Fruit fly (Drosophila melanogaster) whole organism, embryonic: Measurements from ENCODE around the gene CG5498.

ENCODE experiments used
- B-H1 ChIP-seq: fragments of 200-800 bp; sonication (Bioruptor generic); IDR thresholded peaks from 3 replicates; pipeline ENCODE4 v1.3.6; 2022; ENCODE audit warnings: missing biosample characterization, missing genetic modification characterization
- CG10462 ChIP-seq: fragments of 200-800 bp; sonication (Bioruptor generic); optimal IDR thresholded peaks from 2 replicates; lab custom pipeline; 2016; ENCODE audit warnings: missing biosample characterization, missing genetic modification characterization
- CG11504 ChIP-seq: fragments of 200-800 bp; sonication (Bioruptor generic); optimal IDR thresholded peaks from 3 replicates; lab custom pipeline; 2019; ENCODE audit warnings: missing biosample characterization, mild to moderate bottlenecking, missing genetic modification characterization, moderate library complexity
- CG12104 ChIP-seq: fragments of 200-800 bp; sonication (Bioruptor generic); optimal IDR thresholded peaks from 3 replicates; lab custom pipeline; 2016; ENCODE audit warnings: missing biosample characterization, missing genetic modification characterization
- CG12744 ChIP-seq: fragments of 200-800 bp; sonication (Bioruptor generic); optimal IDR thresholded peaks from 2 replicates; lab custom pipeline; 2016; ENCODE audit warnings: missing biosample characterization, missing genetic modification characterization
- CG14710 ChIP-seq: fragments of 200-800 bp; sonication (Bioruptor generic); optimal IDR thresholded peaks from 3 replicates; lab custom pipeline; 2019; ENCODE audit warnings: missing biosample characterization, mild to moderate bottlenecking, missing genetic modification characterization, moderate library complexity
- CG15696 ChIP-seq: fragments of 200-800 bp; sonication (Bioruptor generic); optimal IDR thresholded peaks from 2 replicates; lab custom pipeline; 2019; ENCODE audit warnings: missing biosample characterization, mild to moderate bottlenecking, missing genetic modification characterization, moderate library complexity
- CG17568 ChIP-seq: fragments of 200-800 bp; sonication (Bioruptor generic); optimal IDR thresholded peaks from 2 replicates; lab custom pipeline; 2018; ENCODE audit warnings: missing biosample characterization, mild to moderate bottlenecking, missing genetic modification characterization, moderate library complexity
- CG2199 ChIP-seq: fragments of 200-800 bp; sonication (Bioruptor generic); IDR thresholded peaks from 3 replicates; pipeline ENCODE4 v1.3.6; 2022; ENCODE audit warnings: missing biosample characterization, missing genetic modification characterization
- CG2889 ChIP-seq: fragments of 200-800 bp; sonication (Bioruptor generic); IDR thresholded peaks from 3 replicates; pipeline ENCODE4 v1.3.6; 2022; ENCODE audit warnings: missing biosample characterization, missing genetic modification characterization
- CG3995 ChIP-seq: fragments of 200-800 bp; sonication (Bioruptor generic); optimal IDR thresholded peaks from 3 replicates; lab custom pipeline; 2016; ENCODE audit warnings: missing biosample characterization, missing genetic modification characterization
- CG4617 ChIP-seq: fragments of 200-800 bp; sonication (Bioruptor generic); optimal IDR thresholded peaks from 3 replicates; lab custom pipeline; 2016; ENCODE audit warnings: missing biosample characterization, missing genetic modification characterization, borderline replicate concordance
- CG4707 ChIP-seq: fragments of 200-800 bp; sonication (Bioruptor generic); optimal IDR thresholded peaks from 2 replicates; lab custom pipeline; 2018; ENCODE audit warnings: missing biosample characterization, mild to moderate bottlenecking, missing genetic modification characterization, moderate library complexity
- CG4820 ChIP-seq: fragments of 200-800 bp; sonication (Bioruptor generic); optimal IDR thresholded peaks from 3 replicates; lab custom pipeline; 2016; ENCODE audit warnings: missing biosample characterization, missing genetic modification characterization
- CG5245 ChIP-seq: fragments of 200-800 bp; sonication (Bioruptor generic); optimal IDR thresholded peaks from 3 replicates; lab custom pipeline; 2016; ENCODE audit warnings: missing biosample characterization, missing genetic modification characterization
- CG6254 ChIP-seq: fragments of 200-800 bp; sonication (Bioruptor generic); optimal IDR thresholded peaks from 3 replicates; lab custom pipeline; 2017; ENCODE audit warnings: mild to moderate bottlenecking, missing biosample characterization, missing genetic modification reagents, missing genetic modification characterization
- CG6654 ChIP-seq: fragments of 200-800 bp; sonication (Bioruptor generic); optimal IDR thresholded peaks from 2 replicates; lab custom pipeline; 2017; ENCODE audit warnings: missing biosample characterization, mild to moderate bottlenecking, missing genetic modification characterization
- CG7963 ChIP-seq: fragments of 200-800 bp; sonication (Bioruptor generic); IDR thresholded peaks from 3 replicates; pipeline ENCODE4 v1.3.6; 2022; ENCODE audit warnings: missing biosample characterization, missing genetic modification characterization; ENCODE audit not compliant: partially characterized antibody
- CG8944 ChIP-seq: fragments of 200-800 bp; sonication (Bioruptor generic); optimal IDR thresholded peaks from 3 replicates; lab custom pipeline; 2016; ENCODE audit warnings: missing biosample characterization, missing genetic modification characterization
- CoRest ChIP-seq: fragments of 200-800 bp; sonication (Bioruptor generic); optimal IDR thresholded peaks from 3 replicates; lab custom pipeline; 2018; ENCODE audit warnings: missing biosample characterization, mild to moderate bottlenecking, missing genetic modification characterization, moderate library complexity
- D ChIP-seq, 2 experiments: fragments of 200-800 bp in 1 of 2; fragments of >200 bp in 1 of 2; sonication (Bioruptor generic) in 1 of 2; optimal IDR thresholded peaks; 2 replicates in 1 of 2; 3 replicates in 1 of 2; lab custom pipeline; 2017; ENCODE audit warnings: mild to moderate bottlenecking in 1 of 2, missing biosample characterization in 1 of 2, missing genetic modification characterization in 1 of 2, missing genetic modification reagents in 1 of 2
- Eip74EF ChIP-seq, 2 experiments: fragments of 200-800 bp in 1 of 2; fragments of >200 bp in 1 of 2; sonication (Bioruptor generic) in 1 of 2; optimal IDR thresholded peaks; 2 replicates each; lab custom pipeline; 2017 to 2019; ENCODE audit warnings: missing biosample characterization in 2 of 2, missing genetic modification characterization in 2 of 2, mild to moderate bottlenecking in 1 of 2, moderate library complexity in 1 of 2
- Fer2 ChIP-seq: fragments of 200-800 bp; sonication (Bioruptor generic); optimal IDR thresholded peaks from 2 replicates; lab custom pipeline; 2018; ENCODE audit warnings: missing biosample characterization, mild to moderate bottlenecking, missing genetic modification characterization, moderate library complexity
- Gug ChIP-seq: fragments of 200-800 bp; sonication (Bioruptor generic); IDR thresholded peaks from 4 replicates; pipeline ENCODE4 v1.3.6; 2022; ENCODE audit warnings: missing biosample characterization, missing genetic modification characterization
- Hr78 ChIP-seq, 2 experiments: fragments of 200-800 bp in 1 of 2; fragments of >200 bp in 1 of 2; sonication (Bioruptor generic) in 1 of 2; optimal IDR thresholded peaks; 2 replicates each; lab custom pipeline; 2017 to 2019; ENCODE audit warnings: missing biosample characterization in 2 of 2, missing genetic modification characterization in 2 of 2, mild to moderate bottlenecking in 1 of 2, moderate library complexity in 1 of 2
- Mad ChIP-seq: fragments of 200-800 bp; sonication (Bioruptor generic); optimal IDR thresholded peaks from 2 replicates; lab custom pipeline; 2016; ENCODE audit warnings: missing biosample characterization, missing genetic modification characterization
- Nf-YA ChIP-seq: fragments of 200-800 bp; sonication (Bioruptor generic); IDR thresholded peaks from 2 replicates; pipeline ENCODE4 v1.3.6; 2022; ENCODE audit warnings: missing biosample characterization, missing genetic modification characterization
- Ravus ChIP-seq: fragments of 200-800 bp; sonication (Bioruptor generic); IDR thresholded peaks from 2 replicates; pipeline ENCODE4 v1.3.6; 2022; ENCODE audit warnings: missing biosample characterization, missing genetic modification characterization
- Rx ChIP-seq: fragments of 200-800 bp; sonication (Bioruptor generic); IDR thresholded peaks from 2 replicates; pipeline ENCODE4 v1.3.6; 2022; ENCODE audit warnings: missing biosample characterization, missing genetic modification characterization
- Six4 ChIP-seq: fragments of 200-800 bp; sonication (Bioruptor generic); optimal IDR thresholded peaks from 2 replicates; lab custom pipeline; 2016; ENCODE audit warnings: missing biosample characterization, missing genetic modification characterization
- Vsx1 ChIP-seq: fragments of 200-800 bp; sonication (Bioruptor generic); optimal IDR thresholded peaks from 2 replicates; lab custom pipeline; 2017; ENCODE audit warnings: missing biosample characterization, mild to moderate bottlenecking, missing genetic modification characterization, missing genetic modification reagents
- YL-1 ChIP-seq: fragments of 200-800 bp; sonication (Bioruptor generic); optimal IDR thresholded peaks from 3 replicates; lab custom pipeline; 2017; ENCODE audit warnings: missing biosample characterization, mild to moderate bottlenecking, missing genetic modification characterization
- ab ChIP-seq: fragments of 200-800 bp; sonication (Bioruptor generic); optimal IDR thresholded peaks from 2 replicates; lab custom pipeline; 2016; ENCODE audit warnings: missing biosample characterization, missing genetic modification characterization
- ac ChIP-seq: fragments of 200-800 bp; sonication (Bioruptor generic); optimal IDR thresholded peaks from 3 replicates; lab custom pipeline; 2017; ENCODE audit warnings: missing biosample characterization, mild to moderate bottlenecking, missing genetic modification characterization
- chinmo ChIP-seq: fragments of 200-800 bp; sonication (Bioruptor generic); IDR thresholded peaks from 4 replicates; pipeline ENCODE4 v1.3.6; 2022; ENCODE audit warnings: missing biosample characterization, missing genetic modification characterization; ENCODE audit not compliant: partially characterized antibody
- chm ChIP-seq: fragments of 200-800 bp; sonication (Bioruptor generic); IDR thresholded peaks from 2 replicates; pipeline ENCODE4 v1.3.6; 2022; ENCODE audit warnings: missing biosample characterization, missing genetic modification characterization
- ems ChIP-seq: fragments of 200-800 bp; sonication (Bioruptor generic); optimal IDR thresholded peaks from 3 replicates; lab custom pipeline; 2016; ENCODE audit warnings: missing biosample characterization, missing genetic modification characterization
- her ChIP-seq: fragments of 200-800 bp; sonication (Bioruptor generic); optimal IDR thresholded peaks from 2 replicates; lab custom pipeline; 2016; ENCODE audit warnings: missing biosample characterization, missing genetic modification characterization
- kah ChIP-seq: fragments of 200-800 bp; sonication (Bioruptor generic); optimal IDR thresholded peaks from 2 replicates; lab custom pipeline; 2018; ENCODE audit warnings: missing biosample characterization, mild to moderate bottlenecking, missing genetic modification characterization
- nerfin-1 ChIP-seq: fragments of 200-800 bp; sonication (Bioruptor generic); optimal IDR thresholded peaks from 3 replicates; lab custom pipeline; 2019; ENCODE audit warnings: missing biosample characterization, mild to moderate bottlenecking, missing genetic modification characterization, moderate library complexity
- peb ChIP-seq: fragments of 200-800 bp; sonication (Bioruptor generic); IDR thresholded peaks from 2 replicates; pipeline ENCODE4 v1.3.6; 2022; ENCODE audit warnings: missing biosample characterization, missing genetic modification characterization
- pros ChIP-seq: fragments of 200-800 bp; sonication (Bioruptor generic); optimal IDR thresholded peaks from 3 replicates; lab custom pipeline; 2019; ENCODE audit warnings: missing biosample characterization, mild to moderate bottlenecking, missing genetic modification characterization, moderate library complexity
- sens ChIP-seq: fragments of 200-800 bp; sonication (Bioruptor generic); peaks from one replicate; lab custom pipeline; 2016; ENCODE audit warnings: missing biosample characterization, missing genetic modification characterization
- seq ChIP-seq: fragments of 200-800 bp; sonication (Bioruptor generic); IDR thresholded peaks from 2 replicates; pipeline ENCODE4 v1.3.6; 2022; ENCODE audit warnings: missing biosample characterization, missing genetic modification characterization
- sisA ChIP-seq: fragments of 200-800 bp; sonication (Bioruptor generic); IDR thresholded peaks from 2 replicates; pipeline ENCODE4 v1.3.6; 2022; ENCODE audit warnings: missing biosample characterization, missing genetic modification characterization
- tio ChIP-seq: fragments of 200-800 bp; sonication (Bioruptor generic); optimal IDR thresholded peaks from 2 replicates; lab custom pipeline; 2017; ENCODE audit warnings: missing biosample characterization, missing genetic modification characterization, inconsistent platforms
- tna ChIP-seq: fragments of 200-800 bp; sonication (Bioruptor generic); IDR thresholded peaks from 2 replicates; pipeline ENCODE4 v1.3.6; 2022; ENCODE audit warnings: missing biosample characterization, missing genetic modification characterization; ENCODE audit not compliant: partially characterized antibody
- twi ChIP-seq: fragments of 200-800 bp; optimal IDR thresholded peaks from 2 replicates; lab custom pipeline; 2019; ENCODE audit warnings: missing biosample characterization, mild to moderate bottlenecking, missing genetic modification characterization, moderate library complexity
- usp ChIP-seq: fragments of >200 bp; optimal IDR thresholded peaks from 2 replicates; lab custom pipeline; 2017; ENCODE audit warnings: missing biosample characterization, missing genetic modification characterization
- zen ChIP-seq: fragments of 200-800 bp; sonication (Bioruptor generic); optimal IDR thresholded peaks from 3 replicates; lab custom pipeline; 2018; ENCODE audit warnings: missing biosample characterization, mild to moderate bottlenecking, missing genetic modification characterization, moderate library complexity

CG5498 gene

DNA sequence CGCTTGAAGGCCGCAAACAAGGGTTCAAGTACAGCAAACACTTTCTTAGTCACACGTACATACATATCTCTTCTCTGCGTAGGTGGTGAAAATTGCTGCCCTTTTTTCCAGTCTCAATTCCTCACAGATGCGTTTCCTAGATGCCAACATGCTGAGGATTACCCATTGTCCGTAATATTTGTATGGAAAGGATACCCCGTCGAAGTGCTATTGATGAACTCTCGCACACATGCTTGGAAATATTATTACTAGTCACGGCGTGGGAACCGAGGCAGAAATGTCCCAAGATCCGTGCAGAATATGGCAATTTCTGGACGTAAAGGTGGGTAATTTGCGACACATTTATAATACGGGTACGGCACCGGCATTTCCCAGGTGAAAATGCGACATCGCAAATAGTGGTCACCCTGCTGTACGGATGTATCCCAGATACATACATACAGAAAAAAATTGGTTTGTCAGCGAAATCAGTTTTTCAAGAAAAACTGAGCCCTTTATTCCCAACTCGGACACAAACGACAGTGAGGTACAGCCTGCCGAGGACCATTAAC, 21.5 kb upstream of the CG5498 start (continued):
- TF ChIP-seq B-H1 (GFP tag; lab: Robert Waterston, UW) (no peak), Ravus (GFP tag; lab: Robert Waterston, UW) (no peak), CG5245 (no peak), CG7963 (GFP tag; lab: Robert Waterston, UW) (no peak), Rx (GFP tag; lab: Robert Waterston, UW) (no peak), CG12744 (no peak), CG10462 (GFP tag; lab: Kevin White, UChicago) (no peak), usp (GFP tag; lab: Kevin White, UChicago) (no peak), CG4707 (no peak), CoRest (tag; lab: Kevin White, UChicago) (no peak), tio (GFP tag; lab: Kevin White, UChicago) (no peak), sens (GFP tag; lab: Kevin White, UChicago) (peak; percentile 78), Six4 (GFP tag; lab: Kevin White, UChicago) (no peak), ab (no peak), sisA (no peak), CG15696 (tag; lab: Kevin White, UChicago) (no peak), Fer2 (tag; lab: Kevin White, UChicago) (no peak), CG3995 (GFP tag; lab: Kevin White, UChicago) (no peak), D (optimal IDR thresholded peaks at IDR 0.05; lab: Kevin White, UChicago) (peak; percentile 82), D (GFP tag; optimal IDR thresholded peaks at IDR 0.05; lab: Kevin White, UChicago) (no peak), CG2889 (GFP tag; lab: Robert Waterston, UW) (no peak), ems (no peak), kah (GFP tag; lab: Kevin White, UChicago) (no peak), Vsx1 (GFP tag; lab: Kevin White, UChicago) (no peak), CG6254 (GFP tag; lab: Kevin White, UChicago) (no peak), Gug (no peak), CG12104 (no peak), zen (tag; lab: Kevin White, UChicago) (peak; percentile 47), CG11504 (tag; lab: Kevin White, UChicago) (no peak), CG4617 (GFP tag; lab: Kevin White, UChicago) (no peak), CG6654 (no peak), CG8944 (GFP tag; lab: Kevin White, UChicago) (no peak), her (GFP tag; lab: Kevin White, UChicago) (no peak), Nf-YA (GFP tag; lab: Robert Waterston, UW) (no peak), CG17568 (peak; percentile 76), ac (GFP tag; lab: Kevin White, UChicago) (peak; percentile 13), pros (GFP tag; lab: Kevin White, UChicago) (peak; percentile 44), tna (GFP tag; lab: Robert Waterston, UW) (no peak), CG4820 (GFP tag; lab: Kevin White, UChicago) (no peak), chm (GFP tag; lab: Robert Waterston, UW) (no peak), CG14710 (tag; lab: Kevin White, UChicago) (no peak), Mad (GFP tag; lab: Kevin White, UChicago) (no peak), CG2199 (GFP tag; lab: Robert Waterston, UW) (peak; percentile 19; the same call in 1 of the 3 replicates), seq (0 out of 2 replicates have a peak, but pooled peaks have one; percentile 6), chinmo (GFP tag; lab: Robert Waterston, UW) (no peak), nerfin-1 (tag; lab: Kevin White, UChicago) (peak; percentile 8), twi (peak; percentile 92), YL-1 (GFP tag; lab: Kevin White, UChicago) (no peak), peb (GFP tag; lab: Robert Waterston, UW) (no peak), Hr78 (GFP tag; optimal IDR thresholded peaks at IDR 0.05; lab: Kevin White, UChicago) (no peak), Eip74EF (GFP tag; optimal IDR thresholded peaks at IDR 0.05; lab: Kevin White, UChicago) (no peak)
